Fruit fly (Drosophila melanogaster) whole organism, adult: ENCODE results near the gene CG7766.

Source experiments
- CG12768 ChIP-seq: fragments of 200-800 bp; sonication (Bioruptor generic); optimal IDR thresholded peaks from 2 replicates; lab custom pipeline; 2017; ENCODE audit warnings: missing biosample characterization, missing genetic modification characterization, mild to moderate bottlenecking, moderate library complexity, missing genetic modification reagents
- CG14711 ChIP-seq: fragments of 200-800 bp; sonication (Bioruptor generic); optimal IDR thresholded peaks from 2 replicates; lab custom pipeline; 2018; ENCODE audit warnings: missing biosample characterization, mild to moderate bottlenecking, missing genetic modification characterization, moderate library complexity
- CG33017 ChIP-seq: fragments of 200-800 bp; sonication (Bioruptor generic); optimal IDR thresholded peaks from 2 replicates; lab custom pipeline; 2018; ENCODE audit warnings: missing biosample characterization, mild to moderate bottlenecking, missing genetic modification characterization, moderate library complexity
- Crg-1 ChIP-seq: fragments of 200-800 bp; sonication (Bioruptor generic); optimal IDR thresholded peaks from 2 replicates; lab custom pipeline; 2016; ENCODE audit warnings: missing biosample characterization, missing genetic modification characterization
- cnc ChIP-seq, 2 experiments: fragments of >200 bp; optimal IDR thresholded peaks; 2 replicates each; lab custom pipeline; 2017
- kay ChIP-seq: fragments of 200-800 bp; sonication (Bioruptor generic); peaks from one replicate; lab custom pipeline; 2016; ENCODE audit warnings: missing biosample characterization, missing genetic modification characterization, borderline replicate concordance
- ovo ChIP-seq: fragments of 200-800 bp; sonication (Bioruptor generic); optimal IDR thresholded peaks from 2 replicates; lab custom pipeline; 2016; ENCODE audit warnings: missing biosample characterization, missing genetic modification characterization
- toe ChIP-seq: fragments of 200-800 bp; sonication (Bioruptor generic); optimal IDR thresholded peaks from 2 replicates; lab custom pipeline; 2016; ENCODE audit warnings: missing biosample characterization, missing genetic modification characterization

dm6 chrX:9063425-9063824 lies 40.1 kb downstream of the CG7766 start:
- TF ChIP-seq CG12768 (no peak), CG33017 (tag; lab: Kevin White, UChicago) (no peak), Crg-1 (no peak), cnc (optimal IDR thresholded peaks at IDR 0.05; lab: Kevin White, UChicago) (no peak), CG14711 (tag; lab: Kevin White, UChicago) (no peak), toe (no peak), kay (GFP tag; lab: Kevin White, UChicago) (no peak), ovo (no peak)
